Fruit fly (Drosophila melanogaster) whole organism, prepupa: ENCODE data around the gene dx.
A peak's percentile ranks its signal among the peaks of the same experiment; 100 is the strongest.

ENCODE experiments used
- Blimp-1 ChIP-seq: fragments of 200-800 bp; sonication (Bioruptor generic); optimal IDR thresholded peaks from 3 replicates; lab custom pipeline; 2017; ENCODE audit warnings: missing biosample characterization, missing genetic modification characterization, mild to moderate bottlenecking, moderate library complexity, missing genetic modification reagents
- CG10631 ChIP-seq: fragments of 200-800 bp; sonication (Bioruptor generic); optimal IDR thresholded peaks from 2 replicates; lab custom pipeline; 2016; ENCODE audit warnings: missing biosample characterization, missing genetic modification characterization
- CG10669 ChIP-seq: fragments of 200-800 bp; sonication (Bioruptor generic); optimal IDR thresholded peaks from 3 replicates; lab custom pipeline; 2018; ENCODE audit warnings: missing biosample characterization, mild to moderate bottlenecking, missing genetic modification characterization, moderate library complexity
- CG11294 ChIP-seq: fragments of 200-800 bp; sonication (Bioruptor generic); IDR thresholded peaks from 2 replicates; pipeline ENCODE4 v1.3.6; 2022; ENCODE audit warnings: missing biosample characterization, missing genetic modification characterization
- CG11762 ChIP-seq: fragments of 200-800 bp; sonication (Bioruptor generic); optimal IDR thresholded peaks from 3 replicates; lab custom pipeline; 2016; ENCODE audit warnings: missing biosample characterization, missing genetic modification characterization; ENCODE audit not compliant: insufficient read depth
- CG15336 ChIP-seq: fragments of 200-800 bp; sonication (Bioruptor generic); IDR thresholded peaks from 2 replicates; pipeline ENCODE4 v1.3.6; 2022; ENCODE audit warnings: missing biosample characterization, missing genetic modification characterization
- CG16779 ChIP-seq: fragments of 200-800 bp; sonication (Bioruptor generic); optimal IDR thresholded peaks from 3 replicates; lab custom pipeline; 2017; ENCODE audit warnings: missing biosample characterization, mild to moderate bottlenecking, missing genetic modification characterization
- CG3032 ChIP-seq: fragments of 200-800 bp; optimal IDR thresholded peaks from 2 replicates; lab custom pipeline; 2019; ENCODE audit warnings: missing biosample characterization, mild to moderate bottlenecking, missing genetic modification characterization, moderate library complexity
- CG31627 ChIP-seq: fragments of 200-800 bp; sonication (Bioruptor generic); optimal IDR thresholded peaks from 3 replicates; lab custom pipeline; 2016; ENCODE audit warnings: missing biosample characterization, missing genetic modification characterization
- CG32006 ChIP-seq: fragments of 200-800 bp; sonication (Bioruptor generic); optimal IDR thresholded peaks from 3 replicates; lab custom pipeline; 2017; ENCODE audit warnings: missing biosample characterization, mild to moderate bottlenecking, missing genetic modification characterization
- CG34406 ChIP-seq: fragments of 200-800 bp; sonication (Bioruptor generic); optimal IDR thresholded peaks from 3 replicates; lab custom pipeline; 2016; ENCODE audit warnings: missing biosample characterization, missing genetic modification characterization
- CG3919 ChIP-seq: fragments of 200-800 bp; sonication (Bioruptor generic); optimal IDR thresholded peaks from 3 replicates; lab custom pipeline; 2016; ENCODE audit warnings: missing biosample characterization, missing genetic modification characterization
- CG4318 ChIP-seq: fragments of 200-800 bp; sonication (Bioruptor generic); optimal IDR thresholded peaks from 3 replicates; lab custom pipeline; 2017; ENCODE audit warnings: missing biosample characterization, mild to moderate bottlenecking, missing genetic modification characterization
- CG6163 ChIP-seq: fragments of 200-800 bp; sonication (Bioruptor generic); IDR thresholded peaks from 3 replicates; pipeline ENCODE4 v1.3.6; 2022; ENCODE audit warnings: missing biosample characterization, missing genetic modification characterization
- CG6276 ChIP-seq: fragments of 200-800 bp; sonication (Bioruptor generic); optimal IDR thresholded peaks from 2 replicates; lab custom pipeline; 2017; ENCODE audit warnings: missing biosample characterization, mild to moderate bottlenecking, missing genetic modification characterization
- CG6792 ChIP-seq: fragments of 200-800 bp; sonication (Bioruptor generic); optimal IDR thresholded peaks from 3 replicates; lab custom pipeline; 2016; ENCODE audit warnings: missing biosample characterization, missing genetic modification characterization
- CG6808 ChIP-seq: fragments of 200-800 bp; sonication (Bioruptor generic); optimal IDR thresholded peaks from 3 replicates; lab custom pipeline; 2017; ENCODE audit warnings: missing biosample characterization, missing genetic modification characterization, mild to moderate bottlenecking, moderate library complexity, missing genetic modification reagents
- CG6854 ChIP-seq: fragments of 200-800 bp; sonication (Bioruptor generic); optimal IDR thresholded peaks from 2 replicates; lab custom pipeline; 2017; ENCODE audit warnings: missing biosample characterization, mild to moderate bottlenecking, missing genetic modification characterization
- CG8319 ChIP-seq: fragments of 200-800 bp; sonication (Bioruptor generic); optimal IDR thresholded peaks from 3 replicates; lab custom pipeline; 2016; ENCODE audit warnings: missing biosample characterization, missing genetic modification characterization
- CG8632 ChIP-seq: fragments of 200-800 bp; sonication (Bioruptor generic); optimal IDR thresholded peaks from 3 replicates; lab custom pipeline; 2016; ENCODE audit warnings: missing biosample characterization, missing genetic modification characterization
- CG9139 ChIP-seq: fragments of 200-800 bp; sonication (Bioruptor generic); optimal IDR thresholded peaks from 3 replicates; lab custom pipeline; 2017; ENCODE audit warnings: missing biosample characterization, mild to moderate bottlenecking, missing genetic modification characterization
- Eip75B ChIP-seq: fragments of 200-800 bp; sonication (Bioruptor generic); optimal IDR thresholded peaks from 3 replicates; lab custom pipeline; 2016; ENCODE audit warnings: missing biosample characterization, missing genetic modification characterization
- Eip78C ChIP-seq: fragments of 200-800 bp; sonication (Bioruptor generic); peaks from one replicate; lab custom pipeline; 2016; ENCODE audit warnings: missing biosample characterization, missing genetic modification characterization
- Eip93F ChIP-seq: fragments of 200-800 bp; sonication (Bioruptor generic); optimal IDR thresholded peaks from 2 replicates; lab custom pipeline; 2016; ENCODE audit warnings: missing biosample characterization, mild to moderate bottlenecking, missing genetic modification characterization
- Ets96B ChIP-seq: fragments of 200-800 bp; optimal IDR thresholded peaks from 2 replicates; lab custom pipeline; 2019; ENCODE audit warnings: missing biosample characterization, mild to moderate bottlenecking, missing genetic modification characterization, moderate library complexity
- Gug ChIP-seq: fragments of 200-800 bp; sonication (Bioruptor generic); IDR thresholded peaks from 2 replicates; pipeline ENCODE4 v1.3.6; 2022; ENCODE audit warnings: missing biosample characterization, missing genetic modification characterization
- Hr38 ChIP-seq: sonication (Bioruptor generic); optimal IDR thresholded peaks from 2 replicates; lab custom pipeline; 2016; ENCODE audit warnings: missing biosample characterization, missing genetic modification characterization
- Lpt ChIP-seq: fragments of 200-800 bp; sonication (Bioruptor generic); optimal IDR thresholded peaks from 3 replicates; lab custom pipeline; 2016; ENCODE audit warnings: missing biosample characterization, missing genetic modification characterization
- Met ChIP-seq: fragments of 200-800 bp; sonication (Bioruptor generic); optimal IDR thresholded peaks from 3 replicates; lab custom pipeline; 2016; ENCODE audit warnings: missing biosample characterization, missing genetic modification characterization
- Smox ChIP-seq: fragments of 200-800 bp; sonication (Bioruptor generic); optimal IDR thresholded peaks from 3 replicates; lab custom pipeline; 2016; ENCODE audit warnings: missing biosample characterization, missing genetic modification characterization
- Sox102F ChIP-seq: fragments of 200-800 bp; sonication (Bioruptor generic); optimal IDR thresholded peaks from 2 replicates; lab custom pipeline; 2016; ENCODE audit warnings: missing biosample characterization, mild to moderate bottlenecking, missing genetic modification characterization
- Sox14 ChIP-seq: fragments of 200-800 bp; sonication (Bioruptor generic); optimal IDR thresholded peaks from 3 replicates; lab custom pipeline; 2016; ENCODE audit warnings: missing biosample characterization, missing genetic modification characterization
- Sox15 ChIP-seq: fragments of 200-800 bp; sonication (Bioruptor generic); optimal IDR thresholded peaks from 3 replicates; lab custom pipeline; 2016; ENCODE audit warnings: missing biosample characterization, missing genetic modification characterization
- achi ChIP-seq: fragments of 200-800 bp; sonication (Bioruptor generic); optimal IDR thresholded peaks from 3 replicates; lab custom pipeline; 2016; ENCODE audit warnings: missing biosample characterization, missing genetic modification characterization
- acj6 ChIP-seq: fragments of 200-800 bp; sonication (Bioruptor generic); optimal IDR thresholded peaks from 3 replicates; lab custom pipeline; 2016; ENCODE audit warnings: missing biosample characterization, missing genetic modification characterization
- cyc ChIP-seq: fragments of 200-800 bp; sonication (Bioruptor generic); optimal IDR thresholded peaks from 3 replicates; lab custom pipeline; 2016; ENCODE audit warnings: missing biosample characterization, missing genetic modification characterization
- dac ChIP-seq: fragments of 200-800 bp; sonication (Bioruptor generic); optimal IDR thresholded peaks from 2 replicates; lab custom pipeline; 2017; ENCODE audit warnings: missing biosample characterization, mild to moderate bottlenecking, missing genetic modification characterization
- dsx ChIP-seq: fragments of 200-800 bp; optimal IDR thresholded peaks from 3 replicates; lab custom pipeline; 2019; ENCODE audit warnings: missing biosample characterization, mild to moderate bottlenecking, missing genetic modification characterization, moderate library complexity; ENCODE audit not compliant: poor library complexity, severe bottlenecking
- esn ChIP-seq: fragments of 200-800 bp; sonication (Bioruptor generic); optimal IDR thresholded peaks from 2 replicates; lab custom pipeline; 2016; ENCODE audit warnings: missing biosample characterization, mild to moderate bottlenecking, missing genetic modification characterization, moderate library complexity
- fd59A ChIP-seq: fragments of 200-800 bp; sonication (Bioruptor generic); optimal IDR thresholded peaks from 2 replicates; lab custom pipeline; 2017; ENCODE audit warnings: missing biosample characterization, mild to moderate bottlenecking, missing genetic modification characterization, missing genetic modification reagents
- fd85E ChIP-seq: fragments of 200-800 bp; sonication (Bioruptor generic); optimal IDR thresholded peaks from 3 replicates; lab custom pipeline; 2016; ENCODE audit warnings: missing biosample characterization, missing genetic modification characterization
- fkh ChIP-seq: fragments of 200-800 bp; sonication (Bioruptor generic); optimal IDR thresholded peaks from 3 replicates; lab custom pipeline; 2017; ENCODE audit warnings: missing biosample characterization, mild to moderate bottlenecking, missing genetic modification characterization, moderate library complexity
- lz ChIP-seq: fragments of 200-800 bp; sonication (Bioruptor generic); optimal IDR thresholded peaks from 3 replicates; lab custom pipeline; 2016; ENCODE audit warnings: missing biosample characterization, missing genetic modification characterization
- net ChIP-seq: fragments of 200-800 bp; sonication (Bioruptor generic); optimal IDR thresholded peaks from 3 replicates; lab custom pipeline; 2016; ENCODE audit warnings: missing biosample characterization, missing genetic modification characterization
- pdm3 ChIP-seq: fragments of 200-800 bp; sonication (Bioruptor generic); optimal IDR thresholded peaks from 3 replicates; lab custom pipeline; 2016; ENCODE audit warnings: missing biosample characterization, missing genetic modification characterization
- salr ChIP-seq, 2 experiments: fragments of 200-800 bp; sonication (Bioruptor generic); optimal IDR thresholded peaks; 3 replicates each; lab custom pipeline; 2016 to 2018; ENCODE audit warnings: missing biosample characterization in 2 of 2, missing genetic modification characterization in 2 of 2, mild to moderate bottlenecking in 1 of 2
- ss ChIP-seq, 2 experiments: fragments of 200-800 bp; sonication (Bioruptor generic); optimal IDR thresholded peaks; 2 replicates in 1 of 2; 3 replicates in 1 of 2; lab custom pipeline; 2017 to 2018; ENCODE audit warnings: mild to moderate bottlenecking in 2 of 2, missing biosample characterization in 2 of 2, missing genetic modification characterization in 2 of 2, moderate library complexity in 1 of 2
- svp ChIP-seq: fragments of 200-800 bp; sonication (Bioruptor generic); peaks from one replicate; lab custom pipeline; 2016; ENCODE audit warnings: missing biosample characterization, missing genetic modification characterization
- topi ChIP-seq: fragments of 200-800 bp; sonication (Bioruptor generic); optimal IDR thresholded peaks from 3 replicates; lab custom pipeline; 2016; ENCODE audit warnings: missing biosample characterization, missing genetic modification characterization

The dx gene

dm6 chrX:6573799-6574198 is 40.0 kb downstream of the dx start (continued):
- TF ChIP-seq fd85E (GFP tag; lab: Kevin White, UChicago): no peak
- peak; percentile 38 for TF ChIP-seq CG4318 (GFP tag; lab: Kevin White, UChicago)
- TF ChIP-seq CG6276: peak; percentile 41
- peak in 1 of 2 experiments; percentile 45 for TF ChIP-seq salr (GFP tag; optimal IDR thresholded peaks at IDR 0.05; lab: Kevin White, UChicago)
- TF ChIP-seq CG8319: no peak
- TF ChIP-seq CG9139 (GFP tag; lab: Kevin White, UChicago): no peak
- TF ChIP-seq Eip78C (GFP tag; lab: Kevin White, UChicago): peak; percentile 87
- TF ChIP-seq CG34406 (GFP tag; lab: Kevin White, UChicago): peak; percentile 54

dm6 chrX:6574488-6574887 is 40.7 kb downstream of the dx start:
- TF ChIP-seq Eip75B (GFP tag; lab: Kevin White, UChicago): peak; percentile 23
- no peak for TF ChIP-seq acj6
- TF ChIP-seq CG8319: no peak
- no peak for TF ChIP-seq CG16779
- TF ChIP-seq Blimp-1 (GFP tag; lab: Kevin White, UChicago): no peak
- TF ChIP-seq pdm3 (GFP tag; lab: Kevin White, UChicago): peak; percentile 45
- TF ChIP-seq CG10631 (GFP tag; lab: Kevin White, UChicago): peak; percentile 10
- peak; percentile 67 for TF ChIP-seq Met (GFP tag; lab: Kevin White, UChicago)
- TF ChIP-seq CG32006: peak; percentile 61
- peak; percentile 84 for TF ChIP-seq svp (GFP tag; lab: Kevin White, UChicago)
- TF ChIP-seq Lpt (GFP tag; lab: Kevin White, UChicago): peak; percentile 9
- no peak for TF ChIP-seq ss (GFP tag; optimal IDR thresholded peaks at IDR 0.05; lab: Kevin White, UChicago)
- no peak for TF ChIP-seq fd59A (GFP tag; lab: Kevin White, UChicago)
- TF ChIP-seq CG3032: no peak
- no peak for TF ChIP-seq CG11762
- TF ChIP-seq CG6808 (GFP tag; lab: Kevin White, UChicago): no peak
- TF ChIP-seq cyc: peak; percentile 64
- TF ChIP-seq achi (GFP tag; lab: Kevin White, UChicago): peak; percentile 37
- TF ChIP-seq CG3919 (GFP tag; lab: Kevin White, UChicago): peak; percentile 50
- TF ChIP-seq CG34406 (GFP tag; lab: Kevin White, UChicago): peak; percentile 36
- peak; percentile 39 for TF ChIP-seq esn (GFP tag; lab: Kevin White, UChicago)
- no peak for TF ChIP-seq Gug (GFP tag; lab: Robert Waterston, UW)
- no peak for TF ChIP-seq Eip93F (GFP tag; lab: Kevin White, UChicago)
- no peak for TF ChIP-seq salr (GFP tag; optimal IDR thresholded peaks at IDR 0.05; lab: Kevin White, UChicago)
- no peak for TF ChIP-seq Smox
- peak; percentile 28 for TF ChIP-seq CG6276
- peak; percentile 52 for TF ChIP-seq dac (GFP tag; lab: Kevin White, UChicago)
- peak; percentile 48; the same call in 1 of the 2 replicates for TF ChIP-seq CG15336 (GFP tag; lab: Robert Waterston, UW)
- peak; percentile 23 for TF ChIP-seq Sox14 (GFP tag; lab: Kevin White, UChicago)
- peak; percentile 72 for TF ChIP-seq topi (GFP tag; lab: Kevin White, UChicago)
- TF ChIP-seq CG31627: peak; percentile 54
- no peak for TF ChIP-seq CG10669 (GFP tag; lab: Kevin White, UChicago)
- peak; percentile 61 for TF ChIP-seq Sox102F (GFP tag; lab: Kevin White, UChicago)
- peak; percentile 76 for TF ChIP-seq CG6163 (GFP tag; lab: Robert Waterston, UW)
- TF ChIP-seq lz (GFP tag; lab: Kevin White, UChicago): peak; percentile 62
- TF ChIP-seq Eip78C (GFP tag; lab: Kevin White, UChicago): peak; percentile 86
- TF ChIP-seq CG11294 (GFP tag; lab: Robert Waterston, UW): peak; percentile 34; the same call in 1 of the 2 replicates
- no peak for TF ChIP-seq fkh (GFP tag; lab: Kevin White, UChicago)
- TF ChIP-seq Ets96B (tag; lab: Kevin White, UChicago): no peak
- TF ChIP-seq CG6854: no peak
- no peak for TF ChIP-seq fd85E (GFP tag; lab: Kevin White, UChicago)
- peak; percentile 25 for TF ChIP-seq net
- no peak for TF ChIP-seq Hr38 (GFP tag; lab: Kevin White, UChicago)
- peak; percentile 36 for TF ChIP-seq CG4318 (GFP tag; lab: Kevin White, UChicago)
- TF ChIP-seq CG8632: peak; percentile 11
- TF ChIP-seq Sox15 (GFP tag; lab: Kevin White, UChicago): peak; percentile 15
- peak; percentile 17 for TF ChIP-seq CG6792
- no peak for TF ChIP-seq dsx (GFP tag; lab: Kevin White, UChicago)
